Worm (Caenorhabditis elegans): Measurements from ENCODE around the gene K02E7.7.

DNA sequence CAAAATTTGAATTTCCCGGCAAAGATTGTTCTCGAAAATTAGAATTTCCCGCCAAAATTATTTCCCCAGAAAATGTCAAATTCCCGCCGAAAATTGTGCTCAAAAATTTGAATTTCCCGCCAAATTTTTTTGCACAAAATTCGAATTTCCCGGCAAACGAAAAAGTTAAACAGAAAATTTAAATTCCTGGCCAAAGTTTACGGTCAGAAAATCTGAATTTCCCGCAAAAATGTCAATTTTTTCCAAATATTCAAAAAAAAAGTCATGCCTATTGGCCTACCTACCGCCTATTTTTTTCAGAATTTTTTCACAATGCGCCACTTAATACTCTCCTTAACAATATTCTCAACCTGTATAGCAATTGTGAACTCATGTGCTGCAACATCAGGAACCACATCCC lies 28.0 kb downstream of the K02E7.7 start, which contains the start of gene K02E7.1:
- TF ChIP-seq npax-4 (tag; optimal IDR thresholded peaks at IDR 0.05): no peak
- no peak for TF ChIP-seq lin-11 (tag; optimal IDR thresholded peaks at IDR 0.05)
- no peak for TF ChIP-seq pha-4 (tag; optimal IDR thresholded peaks at IDR 0.05)
- no peak for TF ChIP-seq unc-3 (GFP tag; conservative IDR thresholded peaks at IDR 0.05)
- no peak for TF ChIP-seq unc-3 (tag; optimal IDR thresholded peaks at IDR 0.05)
- no peak for TF ChIP-seq nhr-232 (tag; optimal IDR thresholded peaks at IDR 0.05)
- TF ChIP-seq Y22D7AL.16 (tag; optimal IDR thresholded peaks at IDR 0.05): no peak
- no peak for TF ChIP-seq ceh-6 (GFP tag; optimal IDR thresholded peaks at IDR 0.05)
- no peak for TF ChIP-seq elt-2 (tag; optimal IDR thresholded peaks at IDR 0.05)
- TF ChIP-seq T23F11.4 (GFP tag; optimal IDR thresholded peaks at IDR 0.05): no peak
- no peak for TF ChIP-seq gmeb-2 (tag; optimal IDR thresholded peaks at IDR 0.05)

Measured in whole organism, late embryonic.